Worm (Caenorhabditis elegans) whole organism, L2 larva: ENCODE data around the gene E04F6.8.

Source experiments
- mab-5 ChIP-seq: fragments of 150-350 bp; optimal IDR thresholded peaks from 2 replicates; lab custom pipeline; 2014; ENCODE audit warnings: missing biosample characterization, missing genetic modification characterization
- nhr-11 ChIP-seq: fragments of 150-350 bp; optimal IDR thresholded peaks from 2 replicates; lab custom pipeline; 2014; ENCODE audit warnings: missing biosample characterization, missing genetic modification characterization
- snpc-4 ChIP-seq: fragments of 150-350 bp; optimal IDR thresholded peaks from 2 replicates; lab custom pipeline; 2014; ENCODE audit warnings: missing biosample characterization, missing genetic modification characterization
- unc-55 ChIP-seq: fragments of 150-350 bp; sonication (generic microtip); optimal IDR thresholded peaks from 3 replicates; lab custom pipeline; 2014; ENCODE audit warnings: missing biosample characterization, missing genetic modification reagents, missing genetic modification characterization
- zag-1 ChIP-seq: fragments of 150-350 bp; optimal IDR thresholded peaks from 2 replicates; lab custom pipeline; 2014; ENCODE audit warnings: missing biosample characterization, missing genetic modification characterization

- no peak for TF ChIP-seq nhr-11
- no peak for TF ChIP-seq zag-1
- no peak for TF ChIP-seq unc-55
- no peak for TF ChIP-seq snpc-4 (tag; lab: Kevin White, UChicago)
- no peak for TF ChIP-seq mab-5 (tag; lab: Kevin White, UChicago)
Measured at ce11 chrII:7203110-7203509, 8.1 kb downstream of the E04F6.8 start, which contains the start of gene srd-56.
